Worm (Caenorhabditis elegans) whole organism, L1 larva: Measurements from ENCODE around the gene F55B11.2.
"Not testable (repeated sequence)": the region's sequence is repeated elsewhere in the genome, so short reads cannot be mapped to it uniquely, and the experiment has no call there.

Experiments used
- ama-1 ChIP-seq: fragments of 150-350 bp; optimal IDR thresholded peaks from 2 replicates; lab custom pipeline; 2014
- ceh-82 ChIP-seq, 3 experiments: fragments of 150-350 bp in 1 of 3; sonication (generic microtip) in 2 of 3; optimal IDR thresholded peaks; 2 replicates each; lab custom pipeline; 2014 to 2017; ENCODE audit warnings: missing biosample characterization in 3 of 3, missing genetic modification characterization in 3 of 3
- efl-3 ChIP-seq: fragments of 200-800 bp; sonication (Bioruptor generic); optimal IDR thresholded peaks from 2 replicates; lab custom pipeline; 2018; ENCODE audit warnings: mild to moderate bottlenecking, missing genetic modification characterization, missing compliant biosample characterization
- egl-13 ChIP-seq: sonication (generic microtip); optimal IDR thresholded peaks from 2 replicates; lab custom pipeline; 2016; ENCODE audit warnings: missing genotype, missing genetic modification reagents, missing genetic modification characterization, missing compliant biosample characterization
- elt-3 ChIP-seq, 6 experiments: fragments of 150-350 bp in 1 of 6; sonication (generic microtip); optimal IDR thresholded peaks; 2 replicates each; lab custom pipeline; 2017 to 2018; ENCODE audit warnings: missing biosample characterization in 6 of 6, missing genetic modification characterization in 6 of 6, inconsistent platforms in 1 of 6
- fos-1 ChIP-seq: fragments of 150-350 bp; optimal IDR thresholded peaks from 2 replicates; lab custom pipeline; 2014; ENCODE audit warnings: missing biosample characterization, missing genetic modification characterization
- jun-1 ChIP-seq: fragments of 150-350 bp; optimal IDR thresholded peaks from 2 replicates; lab custom pipeline; 2014; ENCODE audit warnings: missing biosample characterization, missing genetic modification reagents, missing genetic modification characterization
- lin-39 ChIP-seq: fragments of 150-350 bp; optimal IDR thresholded peaks from 2 replicates; lab custom pipeline; 2014; ENCODE audit warnings: missing biosample characterization, missing genetic modification reagents, missing genetic modification characterization
- pax-3 ChIP-seq: fragments of 200-800 bp; sonication (Bioruptor generic); optimal IDR thresholded peaks from 2 replicates; lab custom pipeline; 2018; ENCODE audit warnings: mild to moderate bottlenecking, missing genetic modification characterization, moderate library complexity, missing compliant biosample characterization
- rnt-1 ChIP-seq: sonication (generic microtip); optimal IDR thresholded peaks from 2 replicates; lab custom pipeline; 2016; ENCODE audit warnings: mild to moderate bottlenecking, missing genetic modification characterization, moderate library complexity, missing compliant biosample characterization
- tbx-2 ChIP-seq: sonication (generic microtip); optimal IDR thresholded peaks from 2 replicates; lab custom pipeline; 2016; ENCODE audit warnings: missing genetic modification characterization, missing compliant biosample characterization

ce11 chrIV:14427395-14427794 is 4.3 kb upstream of the F55B11.2 start, which contains the start of gene F55B11.5:
- TF ChIP-seq ama-1 (lab: Kevin White, UChicago); lin-39 (tag; lab: Kevin White, UChicago); elt-3 (tag; optimal IDR thresholded peaks at IDR 0.05; lab: Kevin White, UChicago); fos-1; tbx-2 (tag; lab: Kevin White, UChicago); rnt-1 (tag; lab: Kevin White, UChicago); jun-1; egl-13; pax-3 (tag; lab: Kevin White, UChicago); efl-3 (GFP tag; lab: Kevin White, UChicago); ceh-82 (tag; optimal IDR thresholded peaks at IDR 0.05; lab: Kevin White, UChicago): not testable (repeated sequence)
